Fruit fly (Drosophila melanogaster) whole organism, prepupa: ENCODE data around the gene Trf4-2.
A peak's percentile ranks its signal among the peaks of the same experiment; 100 is the strongest.

ENCODE experiments used
- Blimp-1 ChIP-seq: fragments of 200-800 bp; sonication (Bioruptor generic); optimal IDR thresholded peaks from 3 replicates; lab custom pipeline; 2017; ENCODE audit warnings: missing biosample characterization, missing genetic modification characterization, mild to moderate bottlenecking, moderate library complexity, missing genetic modification reagents
- CG10669 ChIP-seq: fragments of 200-800 bp; sonication (Bioruptor generic); optimal IDR thresholded peaks from 3 replicates; lab custom pipeline; 2018; ENCODE audit warnings: missing biosample characterization, mild to moderate bottlenecking, missing genetic modification characterization, moderate library complexity
- CG11762 ChIP-seq: fragments of 200-800 bp; sonication (Bioruptor generic); optimal IDR thresholded peaks from 3 replicates; lab custom pipeline; 2016; ENCODE audit warnings: missing biosample characterization, missing genetic modification characterization; ENCODE audit not compliant: insufficient read depth
- CG11902 ChIP-seq: fragments of 200-800 bp; sonication (Bioruptor generic); optimal IDR thresholded peaks from 3 replicates; lab custom pipeline; 2016; ENCODE audit warnings: missing biosample characterization, missing genetic modification characterization
- CG15336 ChIP-seq: fragments of 200-800 bp; sonication (Bioruptor generic); IDR thresholded peaks from 2 replicates; pipeline ENCODE4 v1.3.6; 2022; ENCODE audit warnings: missing biosample characterization, missing genetic modification characterization
- CG1621 ChIP-seq: fragments of 200-800 bp; sonication (Bioruptor generic); optimal IDR thresholded peaks from 3 replicates; lab custom pipeline; 2018; ENCODE audit warnings: missing biosample characterization, mild to moderate bottlenecking, missing genetic modification characterization
- CG3032 ChIP-seq: fragments of 200-800 bp; optimal IDR thresholded peaks from 2 replicates; lab custom pipeline; 2019; ENCODE audit warnings: missing biosample characterization, mild to moderate bottlenecking, missing genetic modification characterization, moderate library complexity
- CG32006 ChIP-seq: fragments of 200-800 bp; sonication (Bioruptor generic); optimal IDR thresholded peaks from 3 replicates; lab custom pipeline; 2017; ENCODE audit warnings: missing biosample characterization, mild to moderate bottlenecking, missing genetic modification characterization
- CG34406 ChIP-seq: fragments of 200-800 bp; sonication (Bioruptor generic); optimal IDR thresholded peaks from 3 replicates; lab custom pipeline; 2016; ENCODE audit warnings: missing biosample characterization, missing genetic modification characterization
- CG3919 ChIP-seq: fragments of 200-800 bp; sonication (Bioruptor generic); optimal IDR thresholded peaks from 3 replicates; lab custom pipeline; 2016; ENCODE audit warnings: missing biosample characterization, missing genetic modification characterization
- CG4318 ChIP-seq: fragments of 200-800 bp; sonication (Bioruptor generic); optimal IDR thresholded peaks from 3 replicates; lab custom pipeline; 2017; ENCODE audit warnings: missing biosample characterization, mild to moderate bottlenecking, missing genetic modification characterization
- CG6163 ChIP-seq: fragments of 200-800 bp; sonication (Bioruptor generic); IDR thresholded peaks from 3 replicates; pipeline ENCODE4 v1.3.6; 2022; ENCODE audit warnings: missing biosample characterization, missing genetic modification characterization
- CG6276 ChIP-seq: fragments of 200-800 bp; sonication (Bioruptor generic); optimal IDR thresholded peaks from 2 replicates; lab custom pipeline; 2017; ENCODE audit warnings: missing biosample characterization, mild to moderate bottlenecking, missing genetic modification characterization
- CG6792 ChIP-seq: fragments of 200-800 bp; sonication (Bioruptor generic); optimal IDR thresholded peaks from 3 replicates; lab custom pipeline; 2016; ENCODE audit warnings: missing biosample characterization, missing genetic modification characterization
- CG7368 ChIP-seq: fragments of 200-800 bp; sonication (Bioruptor generic); optimal IDR thresholded peaks from 3 replicates; lab custom pipeline; 2016; ENCODE audit warnings: missing biosample characterization, missing genetic modification characterization
- CG8119 ChIP-seq: fragments of 200-800 bp; sonication (Bioruptor generic); IDR thresholded peaks from 3 replicates; pipeline ENCODE4 v1.3.6; 2022; ENCODE audit warnings: missing biosample characterization, missing genetic modification characterization
- CG8319 ChIP-seq: fragments of 200-800 bp; sonication (Bioruptor generic); optimal IDR thresholded peaks from 3 replicates; lab custom pipeline; 2016; ENCODE audit warnings: missing biosample characterization, missing genetic modification characterization
- CG8632 ChIP-seq: fragments of 200-800 bp; sonication (Bioruptor generic); optimal IDR thresholded peaks from 3 replicates; lab custom pipeline; 2016; ENCODE audit warnings: missing biosample characterization, missing genetic modification characterization
- Eip75B ChIP-seq: fragments of 200-800 bp; sonication (Bioruptor generic); optimal IDR thresholded peaks from 3 replicates; lab custom pipeline; 2016; ENCODE audit warnings: missing biosample characterization, missing genetic modification characterization
- Eip78C ChIP-seq: fragments of 200-800 bp; sonication (Bioruptor generic); peaks from one replicate; lab custom pipeline; 2016; ENCODE audit warnings: missing biosample characterization, missing genetic modification characterization
- Eip93F ChIP-seq: fragments of 200-800 bp; sonication (Bioruptor generic); optimal IDR thresholded peaks from 2 replicates; lab custom pipeline; 2016; ENCODE audit warnings: missing biosample characterization, mild to moderate bottlenecking, missing genetic modification characterization
- Ets96B ChIP-seq: fragments of 200-800 bp; optimal IDR thresholded peaks from 2 replicates; lab custom pipeline; 2019; ENCODE audit warnings: missing biosample characterization, mild to moderate bottlenecking, missing genetic modification characterization, moderate library complexity
- Hr4 ChIP-seq: fragments of 200-800 bp; sonication (Bioruptor generic); optimal IDR thresholded peaks from 3 replicates; lab custom pipeline; 2016; ENCODE audit warnings: missing biosample characterization, missing genetic modification characterization
- Lpt ChIP-seq: fragments of 200-800 bp; sonication (Bioruptor generic); optimal IDR thresholded peaks from 3 replicates; lab custom pipeline; 2016; ENCODE audit warnings: missing biosample characterization, missing genetic modification characterization
- OdsH ChIP-seq: fragments of 200-800 bp; sonication (Bioruptor generic); optimal IDR thresholded peaks from 3 replicates; lab custom pipeline; 2016; ENCODE audit warnings: missing biosample characterization, missing genetic modification characterization
- Smox ChIP-seq: fragments of 200-800 bp; sonication (Bioruptor generic); optimal IDR thresholded peaks from 3 replicates; lab custom pipeline; 2016; ENCODE audit warnings: missing biosample characterization, missing genetic modification characterization
- Sox102F ChIP-seq: fragments of 200-800 bp; sonication (Bioruptor generic); optimal IDR thresholded peaks from 2 replicates; lab custom pipeline; 2016; ENCODE audit warnings: missing biosample characterization, mild to moderate bottlenecking, missing genetic modification characterization
- Sox15 ChIP-seq: fragments of 200-800 bp; sonication (Bioruptor generic); optimal IDR thresholded peaks from 3 replicates; lab custom pipeline; 2016; ENCODE audit warnings: missing biosample characterization, missing genetic modification characterization
- achi ChIP-seq: fragments of 200-800 bp; sonication (Bioruptor generic); optimal IDR thresholded peaks from 3 replicates; lab custom pipeline; 2016; ENCODE audit warnings: missing biosample characterization, missing genetic modification characterization
- acj6 ChIP-seq: fragments of 200-800 bp; sonication (Bioruptor generic); optimal IDR thresholded peaks from 3 replicates; lab custom pipeline; 2016; ENCODE audit warnings: missing biosample characterization, missing genetic modification characterization
- cyc ChIP-seq: fragments of 200-800 bp; sonication (Bioruptor generic); optimal IDR thresholded peaks from 3 replicates; lab custom pipeline; 2016; ENCODE audit warnings: missing biosample characterization, missing genetic modification characterization
- dac ChIP-seq: fragments of 200-800 bp; sonication (Bioruptor generic); optimal IDR thresholded peaks from 2 replicates; lab custom pipeline; 2017; ENCODE audit warnings: missing biosample characterization, mild to moderate bottlenecking, missing genetic modification characterization
- dsx ChIP-seq: fragments of 200-800 bp; optimal IDR thresholded peaks from 3 replicates; lab custom pipeline; 2019; ENCODE audit warnings: missing biosample characterization, mild to moderate bottlenecking, missing genetic modification characterization, moderate library complexity; ENCODE audit not compliant: poor library complexity, severe bottlenecking
- eg ChIP-seq: fragments of 200-800 bp; sonication (Bioruptor generic); IDR thresholded peaks from 3 replicates; pipeline ENCODE4 v1.3.6; 2022; ENCODE audit warnings: missing biosample characterization, missing genetic modification characterization
- fkh ChIP-seq: fragments of 200-800 bp; sonication (Bioruptor generic); optimal IDR thresholded peaks from 3 replicates; lab custom pipeline; 2017; ENCODE audit warnings: missing biosample characterization, mild to moderate bottlenecking, missing genetic modification characterization, moderate library complexity
- net ChIP-seq: fragments of 200-800 bp; sonication (Bioruptor generic); optimal IDR thresholded peaks from 3 replicates; lab custom pipeline; 2016; ENCODE audit warnings: missing biosample characterization, missing genetic modification characterization
- salr ChIP-seq, 2 experiments: fragments of 200-800 bp; sonication (Bioruptor generic); optimal IDR thresholded peaks; 3 replicates each; lab custom pipeline; 2016 to 2018; ENCODE audit warnings: missing biosample characterization in 2 of 2, missing genetic modification characterization in 2 of 2, mild to moderate bottlenecking in 1 of 2
- svp ChIP-seq: fragments of 200-800 bp; sonication (Bioruptor generic); peaks from one replicate; lab custom pipeline; 2016; ENCODE audit warnings: missing biosample characterization, missing genetic modification characterization
- topi ChIP-seq: fragments of 200-800 bp; sonication (Bioruptor generic); optimal IDR thresholded peaks from 3 replicates; lab custom pipeline; 2016; ENCODE audit warnings: missing biosample characterization, missing genetic modification characterization

Trf4-2 gene

DNA sequence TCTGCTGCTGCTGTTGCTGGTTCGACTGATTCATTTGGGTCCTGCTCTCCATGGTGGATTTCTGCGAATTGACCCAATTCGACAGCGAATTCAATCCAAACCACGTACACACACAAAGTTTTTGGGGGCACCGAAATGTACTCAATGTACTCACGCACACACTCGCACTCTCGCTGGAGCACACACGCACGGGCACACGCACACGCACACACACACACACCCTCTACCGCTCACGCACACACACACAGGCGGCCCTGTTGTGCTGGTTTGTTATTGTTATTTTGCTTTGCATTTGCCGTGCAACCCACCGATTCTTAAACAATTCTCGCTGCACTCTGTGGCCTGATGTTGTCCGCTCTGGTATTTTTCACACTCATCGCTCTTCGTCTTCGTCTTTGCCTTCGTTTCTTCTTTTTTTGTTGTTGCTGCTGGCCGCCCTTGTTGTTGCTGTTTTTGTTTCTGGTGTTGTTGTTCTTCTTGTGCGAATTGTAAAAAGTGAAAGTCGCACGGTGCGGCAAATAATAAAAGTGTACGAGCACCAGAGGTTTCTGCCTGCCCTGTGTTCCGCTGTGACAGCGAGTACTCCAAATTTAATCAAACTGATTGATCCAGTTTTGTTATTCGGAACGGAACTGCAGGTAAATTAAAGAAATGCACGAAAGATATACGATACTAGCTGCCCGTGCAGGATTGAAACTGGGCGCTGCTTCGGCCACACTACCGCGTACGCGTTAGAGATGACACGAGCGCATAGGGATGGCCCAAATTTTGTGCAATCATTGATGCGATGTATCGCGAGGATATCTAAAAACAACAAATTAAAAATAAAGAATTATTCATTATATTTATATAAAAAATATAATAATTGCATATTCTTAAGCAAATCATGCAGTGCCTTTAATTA is 48.8 kb upstream of the Trf4-2 start, which contains the start of gene CG3744 (continued):
- TF ChIP-seq CG34406 (GFP tag; lab: Kevin White, UChicago) (peak; percentile 60), CG11902 (GFP tag; lab: Kevin White, UChicago) (peak; percentile 66), Eip93F (GFP tag; lab: Kevin White, UChicago) (peak; percentile 81), fkh (GFP tag; lab: Kevin White, UChicago) (no peak), CG15336 (GFP tag; lab: Robert Waterston, UW) (peak; percentile 73), CG3032 (tag; lab: Kevin White, UChicago) (peak; percentile 84), dac (GFP tag; lab: Kevin White, UChicago) (peak; percentile 79), eg (peak; percentile 94), CG8632 (GFP tag; lab: Kevin White, UChicago) (peak; percentile 72), dsx (GFP tag; lab: Kevin White, UChicago) (peak; percentile 71), cyc (GFP tag; lab: Kevin White, UChicago) (peak; percentile 81), CG11762 (GFP tag; lab: Kevin White, UChicago) (peak; percentile 38), Eip75B (GFP tag; lab: Kevin White, UChicago) (peak; percentile 55), CG3919 (GFP tag; lab: Kevin White, UChicago) (peak; percentile 88), Smox (GFP tag; lab: Kevin White, UChicago) (no peak), net (GFP tag; lab: Kevin White, UChicago) (peak; percentile 72), CG4318 (GFP tag; lab: Kevin White, UChicago) (no peak), CG6792 (GFP tag; lab: Kevin White, UChicago) (peak; percentile 62)

DNA sequence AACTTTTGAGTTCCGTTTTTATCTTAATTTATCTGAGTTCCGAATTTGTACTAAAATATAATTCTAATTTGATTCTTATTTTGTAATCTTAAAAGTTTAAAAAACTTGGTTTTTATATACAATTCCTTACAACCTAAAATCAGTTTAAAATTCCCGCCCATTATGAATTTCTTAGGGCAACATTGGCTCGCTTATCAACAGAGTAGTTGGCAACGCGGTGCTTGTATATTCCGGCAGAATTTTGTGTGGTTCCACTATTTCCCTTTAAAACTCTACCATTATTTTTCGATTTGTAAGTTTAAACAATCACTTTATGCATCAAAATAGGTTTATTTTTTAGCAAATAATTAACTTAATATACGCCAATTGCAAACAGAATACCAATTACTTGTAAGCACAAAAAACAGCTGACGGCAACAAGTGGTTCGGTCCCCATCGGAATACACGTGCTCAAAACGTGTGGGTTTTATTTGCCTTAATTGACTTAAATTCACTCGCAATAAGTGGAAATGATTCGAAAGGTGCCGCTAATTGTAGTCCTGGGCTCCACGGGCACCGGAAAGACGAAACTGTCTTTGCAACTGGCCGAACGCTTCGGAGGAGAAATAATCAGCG is 48.1 kb upstream of the Trf4-2 start, which contains the start of the genes CG11089 and CG31381:
TSS of gene CG11089 (plus strand) at position 203 of the 615 bp plus-strand sequence.
TSS of gene CG31381 (plus strand) at position 203 of the 615 bp plus-strand sequence.
- TF ChIP-seq CG1621 (tag; lab: Kevin White, UChicago) (peak; percentile 82), Eip78C (GFP tag; lab: Kevin White, UChicago) (peak; percentile 85), CG6276 (GFP tag; lab: Kevin White, UChicago) (no peak)
- TF ChIP-seq, all 60 proteins: peak for 2

DNA sequence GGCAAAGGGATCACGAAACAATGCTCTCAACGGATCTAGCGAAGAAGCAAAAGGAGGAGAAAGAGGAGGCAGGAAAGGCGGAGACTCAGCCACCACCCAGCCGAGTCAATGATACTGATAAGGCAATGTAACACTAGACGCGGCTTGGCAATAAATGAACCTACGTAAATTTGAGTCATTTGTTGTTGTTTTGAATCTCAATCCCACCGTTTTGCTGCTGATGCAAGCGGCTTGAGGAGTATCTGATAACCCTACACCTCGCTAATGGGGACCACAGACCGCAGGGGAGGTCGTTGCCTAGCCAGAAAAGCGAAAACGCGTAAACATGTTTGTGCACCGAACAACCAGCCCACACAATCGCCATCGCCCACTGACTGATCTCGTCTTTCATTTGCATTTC is 46.4 kb upstream of the Trf4-2 start:
- TF ChIP-seq CG10669 (GFP tag; lab: Kevin White, UChicago) (no peak), Sox15 (GFP tag; lab: Kevin White, UChicago) (no peak), CG6276 (GFP tag; lab: Kevin White, UChicago) (no peak), svp (GFP tag; lab: Kevin White, UChicago) (peak; percentile 100), CG7368 (GFP tag; lab: Kevin White, UChicago) (no peak)

dm6 chr3R:24886470-24886869 is 38.5 kb upstream of the Trf4-2 start:
- no peak for TF ChIP-seq dsx (GFP tag; lab: Kevin White, UChicago)
- peak; percentile 33 for TF ChIP-seq achi (GFP tag; lab: Kevin White, UChicago)
- TF ChIP-seq Hr4, result peak; percentile 80
- TF ChIP-seq CG8119, result peak; percentile 41; the same call in 2 of the 3 replicates
- TF ChIP-seq Eip93F (GFP tag; lab: Kevin White, UChicago), result no peak
- TF ChIP-seq Blimp-1 (GFP tag; lab: Kevin White, UChicago), result peak; percentile 5
- peak; percentile 25 for TF ChIP-seq CG7368 (GFP tag; lab: Kevin White, UChicago)
- 0 out of 3 replicates have a peak, but pooled peaks have one; percentile 38 for TF ChIP-seq eg
- TF ChIP-seq Sox102F, result peak; percentile 20
- peak; percentile 78 for TF ChIP-seq CG32006 (GFP tag; lab: Kevin White, UChicago)
- TF ChIP-seq CG8319 (GFP tag; lab: Kevin White, UChicago), result peak; percentile 1
- no peak for TF ChIP-seq acj6
- peak; percentile 17 for TF ChIP-seq Sox15 (GFP tag; lab: Kevin White, UChicago)
- TF ChIP-seq CG11902 (GFP tag; lab: Kevin White, UChicago), result peak; percentile 30
- no peak for TF ChIP-seq topi
- TF ChIP-seq OdsH (GFP tag; lab: Kevin White, UChicago), result peak; percentile 44
- TF ChIP-seq Lpt (GFP tag; lab: Kevin White, UChicago), result peak; percentile 33
- TF ChIP-seq dac (GFP tag; lab: Kevin White, UChicago), result peak; percentile 13
- TF ChIP-seq CG8632 (GFP tag; lab: Kevin White, UChicago), result peak; percentile 2
- TF ChIP-seq CG4318 (GFP tag; lab: Kevin White, UChicago), result peak; percentile 62
- TF ChIP-seq fkh (GFP tag; lab: Kevin White, UChicago), result no peak
- TF ChIP-seq CG6792 (GFP tag; lab: Kevin White, UChicago), result peak; percentile 22
- peak; percentile 39 for TF ChIP-seq net (GFP tag; lab: Kevin White, UChicago)
- peak; percentile 90 for TF ChIP-seq Eip78C (GFP tag; lab: Kevin White, UChicago)
- no peak for TF ChIP-seq Ets96B (tag; lab: Kevin White, UChicago)
- peak in 1 of 2 experiments; percentile 16 for TF ChIP-seq salr (GFP tag; optimal IDR thresholded peaks at IDR 0.05; lab: Kevin White, UChicago)
- TF ChIP-seq CG34406 (GFP tag; lab: Kevin White, UChicago), result peak; percentile 63
- TF ChIP-seq svp (GFP tag; lab: Kevin White, UChicago), result peak; percentile 20
- peak; percentile 47; the same call in 1 of the 3 replicates for TF ChIP-seq CG6163
